Fruit fly (Drosophila melanogaster): Measurements from ENCODE around the gene Trs33.

The Trs33 gene

DNA sequence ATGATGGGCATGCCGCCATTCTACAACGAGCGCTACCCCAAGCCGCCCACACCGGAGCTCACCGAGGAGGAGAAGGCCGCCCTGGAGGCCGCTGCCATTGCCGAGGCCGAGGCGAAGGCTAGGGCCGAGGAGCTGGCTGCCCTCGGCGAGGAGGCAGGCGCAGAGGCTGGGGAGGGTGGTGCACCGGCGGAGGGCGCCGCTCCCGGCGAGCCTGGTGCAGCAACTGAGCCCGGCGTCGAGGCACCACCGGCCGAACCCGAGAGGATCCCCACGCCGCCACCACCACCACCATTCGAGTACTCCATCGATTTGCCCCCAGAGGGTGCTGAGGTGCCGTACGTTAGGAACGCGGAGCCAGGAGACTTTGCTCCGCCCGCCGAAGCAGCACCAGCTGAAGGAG is 45.5 kb downstream of the Trs33 start:
- TF ChIP-seq sens (GFP tag) (peak; percentile 22), vvl (GFP tag; IDR thresholded peaks at IDR 0.05) (0 out of 2 replicates have a peak, but pooled peaks have one; percentile 12), CG17328 (GFP tag; IDR thresholded peaks at IDR 0.05) (peak; percentile 37; the same call in 1 of the 2 replicates), ftz-f1 (GFP tag; optimal IDR thresholded peaks at IDR 0.05) (peak; percentile 56), slou (GFP tag; optimal IDR thresholded peaks at IDR 0.05) (no peak), dysf (GFP tag; IDR thresholded peaks at IDR 0.05) (0 out of 3 replicates have a peak, but pooled peaks have one; percentile 9), Dip2 (GFP tag; IDR thresholded peaks at IDR 0.05) (no peak), Hr39 (optimal IDR thresholded peaks at IDR 0.05) (peak; percentile 16), bbx (GFP tag; IDR thresholded peaks at IDR 0.05; ENCODE audit: partially characterized antibody) (0 out of 2 replicates have a peak, but pooled peaks have one; percentile 6), CG10543 (GFP tag; optimal IDR thresholded peaks at IDR 0.05) (peak; percentile 6), CG42726 (GFP tag; IDR thresholded peaks at IDR 0.05; ENCODE audit: partially characterized antibody) (peak; percentile 23; the same call in 1 of the 2 replicates), CG16813 (GFP tag; IDR thresholded peaks at IDR 0.05; ENCODE audit: partially characterized antibody) (0 out of 3 replicates have a peak, but pooled peaks have one; percentile 24), CG11560 (tag; IDR thresholded peaks at IDR 0.05) (0 out of 3 replicates have a peak, but pooled peaks have one; percentile 35), sqz (GFP tag; optimal IDR thresholded peaks at IDR 0.05) (no peak), Dbx (GFP tag; IDR thresholded peaks at IDR 0.05) (0 out of 3 replicates have a peak, but pooled peaks have one; percentile 6)

Data from whole organism, embryonic.